Worm (Caenorhabditis elegans) whole organism, late embryonic: ENCODE data around the gene C06E4.6.

ENCODE experiments used
- C38D4.7 ChIP-seq: fragments of 200-800 bp; sonication (Bioruptor generic); optimal IDR thresholded peaks from 2 replicates; lab custom pipeline; 2018; ENCODE audit warnings: mild to moderate bottlenecking, missing genetic modification characterization, moderate library complexity, missing compliant biosample characterization
- F13H6.1 ChIP-seq: sonication (generic microtip); optimal IDR thresholded peaks from 2 replicates; lab custom pipeline; 2016; ENCODE audit warnings: missing genetic modification characterization, missing compliant biosample characterization
- K02D7.2 ChIP-seq: sonication (generic microtip); optimal IDR thresholded peaks from 2 replicates; lab custom pipeline; 2017; ENCODE audit warnings: mild to moderate bottlenecking, missing genetic modification characterization, missing compliant biosample characterization
- K09A11.1 ChIP-seq: sonication (generic microtip); optimal IDR thresholded peaks from 2 replicates; lab custom pipeline; 2017; ENCODE audit warnings: antibody characterized with exemption, mild to moderate bottlenecking, missing genetic modification characterization, missing compliant biosample characterization; ENCODE audit not compliant: insufficient read depth
- T23F11.4 ChIP-seq: fragments of 200-800 bp; sonication (Bioruptor generic); optimal IDR thresholded peaks from 2 replicates; lab custom pipeline; 2018; ENCODE audit warnings: mild to moderate bottlenecking, missing genetic modification characterization, missing compliant biosample characterization
- Y22D7AL.16 ChIP-seq: sonication (generic microtip); optimal IDR thresholded peaks from 2 replicates; lab custom pipeline; 2016; ENCODE audit warnings: missing genetic modification characterization, missing compliant biosample characterization
- ama-1 ChIP-seq: fragments of 150-350 bp; optimal IDR thresholded peaks from 2 replicates; lab custom pipeline; 2014
- ceh-22 ChIP-seq: sonication (generic microtip); optimal IDR thresholded peaks from 2 replicates; lab custom pipeline; 2017; ENCODE audit warnings: missing biosample characterization, missing genetic modification characterization
- ceh-24 ChIP-seq: sonication (generic microtip); optimal IDR thresholded peaks from 2 replicates; lab custom pipeline; 2016; ENCODE audit warnings: mild to moderate bottlenecking, missing genetic modification characterization, missing compliant biosample characterization
- ceh-30 ChIP-seq: fragments of 150-350 bp; optimal IDR thresholded peaks from 2 replicates; lab custom pipeline; 2014; ENCODE audit warnings: missing biosample characterization, missing genetic modification characterization
- ceh-31 ChIP-seq: sonication (generic microtip); optimal IDR thresholded peaks from 2 replicates; lab custom pipeline; 2016; ENCODE audit warnings: missing genetic modification characterization, missing compliant biosample characterization
- ceh-34 ChIP-seq: sonication (generic microtip); optimal IDR thresholded peaks from 2 replicates; lab custom pipeline; 2016; ENCODE audit warnings: mild to moderate bottlenecking, missing genetic modification characterization, missing compliant biosample characterization
- ceh-45 ChIP-seq: fragments of 200-800 bp; sonication (Bioruptor generic); IDR thresholded peaks from 2 replicates; pipeline ENCODE4 v1.3.6; 2022; ENCODE audit warnings: missing genetic modification reagents, missing genetic modification characterization, missing compliant biosample characterization
- ceh-48 ChIP-seq: sonication (generic microtip); optimal IDR thresholded peaks from 2 replicates; lab custom pipeline; 2016; ENCODE audit warnings: missing genetic modification characterization, inconsistent platforms, missing compliant biosample characterization
- ceh-6 ChIP-seq: fragments of 200-800 bp; sonication (Bioruptor generic); optimal IDR thresholded peaks from 2 replicates; lab custom pipeline; 2018; ENCODE audit warnings: mild to moderate bottlenecking, missing genetic modification characterization, missing compliant biosample characterization
- ceh-9 ChIP-seq: sonication (generic microtip); optimal IDR thresholded peaks from 2 replicates; lab custom pipeline; 2016; ENCODE audit warnings: mild to moderate bottlenecking, missing genetic modification characterization, inconsistent platforms, missing compliant biosample characterization
- che-1 ChIP-seq: sonication (generic microtip); optimal IDR thresholded peaks from 2 replicates; lab custom pipeline; 2016; ENCODE audit warnings: mild to moderate bottlenecking, missing genetic modification characterization, missing compliant biosample characterization
- dmd-4 ChIP-seq: sonication (generic microtip); optimal IDR thresholded peaks from 2 replicates; lab custom pipeline; 2016; ENCODE audit warnings: borderline replicate concordance, missing genetic modification characterization, missing compliant biosample characterization
- dve-1 ChIP-seq: sonication (generic microtip); optimal IDR thresholded peaks from 2 replicates; lab custom pipeline; 2017; ENCODE audit warnings: antibody characterized with exemption, mild to moderate bottlenecking, missing genetic modification characterization, missing compliant biosample characterization
- elt-2 ChIP-seq: sonication (generic microtip); optimal IDR thresholded peaks from 2 replicates; lab custom pipeline; 2016; ENCODE audit warnings: missing genetic modification reagents, missing genetic modification characterization, missing compliant biosample characterization
- ets-4 ChIP-seq: sonication (generic microtip); optimal IDR thresholded peaks from 2 replicates; lab custom pipeline; 2016; ENCODE audit warnings: missing genetic modification characterization, missing compliant biosample characterization
- eyg-1 ChIP-seq: sonication (generic microtip); optimal IDR thresholded peaks from 2 replicates; lab custom pipeline; 2016; ENCODE audit warnings: missing genotype, missing genetic modification characterization, missing compliant biosample characterization
- fkh-6 ChIP-seq: sonication (generic microtip); optimal IDR thresholded peaks from 2 replicates; lab custom pipeline; 2016; ENCODE audit warnings: missing genetic modification characterization, missing compliant biosample characterization
- hlh-13 ChIP-seq: fragments of 200-800 bp; sonication (Bioruptor generic); optimal IDR thresholded peaks from 2 replicates; lab custom pipeline; 2018; ENCODE audit warnings: mild to moderate bottlenecking, missing genetic modification characterization, missing compliant biosample characterization
- hlh-15 ChIP-seq: sonication (generic microtip); optimal IDR thresholded peaks from 2 replicates; lab custom pipeline; 2016; ENCODE audit warnings: missing genetic modification characterization, missing compliant biosample characterization
- hlh-8 ChIP-seq: sonication (generic microtip); optimal IDR thresholded peaks from 2 replicates; lab custom pipeline; 2016; ENCODE audit warnings: missing genotype, missing genetic modification characterization, missing compliant biosample characterization
- lin-11 ChIP-seq: fragments of 200-800 bp; sonication (Bioruptor generic); optimal IDR thresholded peaks from 2 replicates; lab custom pipeline; 2018; ENCODE audit warnings: mild to moderate bottlenecking, missing genetic modification characterization, missing compliant biosample characterization
- nfya-1 ChIP-seq: sonication (generic microtip); optimal IDR thresholded peaks from 2 replicates; lab custom pipeline; 2017; ENCODE audit warnings: missing genetic modification characterization, mild to moderate bottlenecking, missing compliant biosample characterization, antibody characterized with exemption, moderate library complexity
- pax-1 ChIP-seq: fragments of 150-350 bp; optimal IDR thresholded peaks from 2 replicates; lab custom pipeline; 2014; ENCODE audit warnings: missing biosample characterization, missing genetic modification characterization
- pha-2 ChIP-seq: sonication (generic microtip); optimal IDR thresholded peaks from 2 replicates; lab custom pipeline; 2017; ENCODE audit warnings: mild to moderate bottlenecking, missing genetic modification characterization, missing compliant biosample characterization
- pha-4 ChIP-seq: fragments of 150-350 bp; optimal IDR thresholded peaks from 2 replicates; lab custom pipeline; 2018; ENCODE audit warnings: missing biosample characterization, missing genetic modification reagents, missing genetic modification characterization
- pqm-1 ChIP-seq: sonication (generic microtip); optimal IDR thresholded peaks from 2 replicates; lab custom pipeline; 2016; ENCODE audit warnings: missing genetic modification characterization, missing compliant biosample characterization
- pros-1 ChIP-seq: fragments of 150-350 bp; optimal IDR thresholded peaks from 2 replicates; lab custom pipeline; 2014; ENCODE audit warnings: missing biosample characterization, missing genetic modification reagents, missing genetic modification characterization
- rnt-1 ChIP-seq: sonication (generic microtip); optimal IDR thresholded peaks from 2 replicates; lab custom pipeline; 2016; ENCODE audit warnings: missing genetic modification characterization, missing compliant biosample characterization
- sox-2 ChIP-seq: fragments of 200-800 bp; sonication (Bioruptor generic); IDR thresholded peaks from 2 replicates; pipeline ENCODE4 v1.3.6; 2022; ENCODE audit warnings: missing genetic modification reagents, missing genetic modification characterization, missing compliant biosample characterization
- sox-4 ChIP-seq: sonication (generic microtip); optimal IDR thresholded peaks from 2 replicates; lab custom pipeline; 2017; ENCODE audit warnings: mild to moderate bottlenecking, missing genetic modification characterization, inconsistent platforms, missing compliant biosample characterization
- tbx-7 ChIP-seq: sonication (generic microtip); optimal IDR thresholded peaks from 2 replicates; lab custom pipeline; 2016; ENCODE audit warnings: missing genotype, missing genetic modification characterization, missing compliant biosample characterization
- unc-42 ChIP-seq: sonication (generic microtip); optimal IDR thresholded peaks from 2 replicates; lab custom pipeline; 2016; ENCODE audit warnings: missing genotype, missing genetic modification characterization, missing compliant biosample characterization
- unc-55 ChIP-seq: sonication (generic microtip); optimal IDR thresholded peaks from 2 replicates; lab custom pipeline; 2017; ENCODE audit warnings: missing biosample characterization, missing genetic modification reagents, missing genetic modification characterization
- zip-5 ChIP-seq: sonication (generic microtip); optimal IDR thresholded peaks from 2 replicates; lab custom pipeline; 2016; ENCODE audit warnings: missing genetic modification characterization, missing compliant biosample characterization
- ztf-16 ChIP-seq: sonication (generic microtip); optimal IDR thresholded peaks from 2 replicates; lab custom pipeline; 2017; ENCODE audit warnings: missing genetic modification characterization, missing compliant biosample characterization

The C06E4.6 gene

DNA sequence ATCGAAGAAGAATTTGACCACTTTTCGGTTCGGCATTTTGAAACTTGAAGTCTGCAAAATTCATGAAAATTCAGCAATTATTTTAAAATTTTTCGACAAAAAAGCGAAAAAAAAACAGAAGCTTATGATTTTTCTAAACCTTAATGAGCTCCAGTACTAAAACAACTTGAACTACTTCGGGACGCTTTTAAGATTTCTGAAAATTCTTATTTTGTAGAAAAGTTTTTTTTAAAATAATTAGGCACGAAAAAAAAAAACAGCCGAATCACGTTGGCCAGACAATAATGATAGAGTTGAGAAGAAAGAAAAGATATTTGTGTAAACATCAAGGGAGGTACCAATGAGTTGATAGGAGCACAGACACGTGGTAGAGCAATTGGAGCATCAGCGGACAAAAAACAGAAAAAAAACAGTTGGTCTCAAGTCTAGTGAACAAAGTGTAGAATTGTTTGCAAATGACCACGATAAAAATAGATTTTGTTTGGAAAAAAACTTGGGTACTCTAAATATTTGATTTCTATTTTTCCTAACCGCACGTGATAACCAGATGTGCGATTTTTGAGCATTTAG lies 15.8 kb downstream of the C06E4.6 start, which contains the start of gene gstk-2:
Gene gstk-2, minus strand, starts transcription at position 51 of the 570 bp plus-strand sequence.
- TF ChIP-seq unc-55 (no peak), pha-4 (tag; lab: Kevin White, UChicago) (no peak), ceh-48 (tag; lab: Kevin White, UChicago) (no peak), ceh-22 (tag; lab: Kevin White, UChicago) (no peak), tbx-7 (tag; lab: Kevin White, UChicago) (no peak), ets-4 (tag; lab: Kevin White, UChicago) (no peak), Y22D7AL.16 (tag; lab: Kevin White, UChicago) (no peak), dve-1 (no peak), pax-1 (no peak), che-1 (no peak), ceh-31 (tag; lab: Kevin White, UChicago) (no peak), zip-5 (tag; lab: Kevin White, UChicago) (no peak), hlh-13 (GFP tag; lab: Kevin White, UChicago) (no peak), ama-1 (lab: Kevin White, UChicago) (no peak), hlh-15 (no peak)

ce11 chrIV:7240564-7240963 lies 17.5 kb downstream of the C06E4.6 start:
- no peak for TF ChIP-seq pros-1 (tag; lab: Kevin White, UChicago)
- no peak for TF ChIP-seq ceh-30 (tag; lab: Kevin White, UChicago)
- no peak for TF ChIP-seq nfya-1 (tag; lab: Kevin White, UChicago)
- TF ChIP-seq Y22D7AL.16 (tag; lab: Kevin White, UChicago): no peak
- no peak for TF ChIP-seq sox-2 (GFP tag; lab: Robert Waterston, UW)
- no peak for TF ChIP-seq ztf-16 (tag; lab: Kevin White, UChicago)
- TF ChIP-seq ets-4 (tag; lab: Kevin White, UChicago): no peak
- no peak for TF ChIP-seq sox-4 (tag; lab: Kevin White, UChicago)
- TF ChIP-seq pqm-1 (tag; lab: Kevin White, UChicago): no peak
- TF ChIP-seq rnt-1 (tag; lab: Kevin White, UChicago): no peak
- no peak for TF ChIP-seq unc-42 (tag; lab: Kevin White, UChicago)
- no peak for TF ChIP-seq pha-2 (tag; lab: Kevin White, UChicago)
- no peak for TF ChIP-seq ceh-6 (GFP tag; lab: Kevin White, UChicago)
- TF ChIP-seq T23F11.4 (GFP tag; lab: Kevin White, UChicago): no peak
- TF ChIP-seq F13H6.1 (tag; lab: Kevin White, UChicago): no peak
- TF ChIP-seq che-1: no peak
- no peak for TF ChIP-seq elt-2 (tag; lab: Kevin White, UChicago)
- TF ChIP-seq ceh-24 (tag; lab: Kevin White, UChicago): no peak
- no peak for TF ChIP-seq C38D4.7 (GFP tag; lab: Kevin White, UChicago)

DNA sequence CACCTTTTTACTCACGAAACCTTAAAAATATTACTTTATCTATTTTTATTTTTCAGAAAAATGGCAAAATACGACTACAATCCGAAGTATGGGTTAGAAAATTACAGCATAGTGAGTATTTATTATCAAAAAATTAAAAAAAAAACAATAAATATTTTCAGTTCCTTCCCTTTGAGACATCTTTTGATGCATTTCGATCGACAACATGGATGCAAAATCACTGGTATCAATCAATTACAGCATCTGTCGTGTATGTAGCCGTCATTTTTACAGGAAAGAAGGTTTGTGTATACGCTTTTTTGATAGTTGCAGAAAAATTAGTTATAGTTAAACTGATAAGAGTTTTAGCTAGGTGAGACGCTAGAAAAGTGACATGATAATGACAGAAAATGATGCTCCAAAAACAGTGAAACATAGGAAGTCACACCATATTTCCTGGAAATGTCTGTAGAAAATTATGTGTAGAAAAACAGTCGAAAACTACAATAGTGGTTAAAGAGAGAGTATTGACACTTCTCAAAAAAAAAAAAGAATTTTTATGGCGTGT lies 20.4 kb downstream of the C06E4.6 start, which contains the start of gene elo-3:
Gene elo-3, plus strand, starts transcription at position 51 of the 547 bp plus-strand sequence.
- TF ChIP-seq ceh-9 (tag; lab: Kevin White, UChicago) (no peak), zip-5 (tag; lab: Kevin White, UChicago) (no peak), eyg-1 (no peak), pha-4 (tag; lab: Kevin White, UChicago) (no peak)

ce11 chrIV:7236248-7236772 lies 21.8 kb downstream of the C06E4.6 start:
- TF ChIP-seq hlh-8 (tag; lab: Kevin White, UChicago): no peak
- TF ChIP-seq pha-4 (tag; lab: Kevin White, UChicago): no peak
- TF ChIP-seq K09A11.1 (tag; lab: Kevin White, UChicago): no peak
- TF ChIP-seq unc-55: no peak
- no peak for TF ChIP-seq fkh-6 (tag; lab: Kevin White, UChicago)
- TF ChIP-seq dmd-4 (tag; lab: Kevin White, UChicago): no peak
- no peak for TF ChIP-seq ceh-45 (GFP tag; lab: Robert Waterston, UW)
- TF ChIP-seq elt-2 (tag; lab: Kevin White, UChicago): no peak
- no peak for TF ChIP-seq ceh-34
- no peak for TF ChIP-seq K02D7.2 (tag; lab: Kevin White, UChicago)
- no peak for TF ChIP-seq lin-11 (tag; lab: Kevin White, UChicago)
- no peak for TF ChIP-seq hlh-13 (GFP tag; lab: Kevin White, UChicago)
- TF ChIP-seq pax-1: no peak
